Fruit fly (Drosophila melanogaster) whole organism, pupa: ENCODE measurements around the gene CG17751.

ENCODE experiments used
- CG10348 ChIP-seq: fragments of 200-800 bp; sonication (Bioruptor generic); IDR thresholded peaks from 2 replicates; pipeline ENCODE4 v1.3.6; 2022; ENCODE audit warnings: missing biosample characterization, missing genetic modification characterization
- CG12605 ChIP-seq: fragments of 200-800 bp; sonication (Bioruptor generic); IDR thresholded peaks from 2 replicates; pipeline ENCODE4 v1.3.6; 2022; ENCODE audit warnings: missing biosample characterization, missing genetic modification characterization
- CG13204 ChIP-seq: fragments of 200-800 bp; sonication (Bioruptor generic); optimal IDR thresholded peaks from 2 replicates; lab custom pipeline; 2018; ENCODE audit warnings: missing biosample characterization, mild to moderate bottlenecking, missing genetic modification characterization, moderate library complexity
- CG14655 ChIP-seq: fragments of 200-800 bp; sonication (Bioruptor generic); optimal IDR thresholded peaks from 3 replicates; lab custom pipeline; 2017; ENCODE audit warnings: mild to moderate bottlenecking, missing biosample characterization, missing genetic modification reagents, missing genetic modification characterization
- CG15710 ChIP-seq: fragments of 200-800 bp; sonication (Bioruptor generic); optimal IDR thresholded peaks from 2 replicates; lab custom pipeline; 2018; ENCODE audit warnings: missing biosample characterization, mild to moderate bottlenecking, missing genetic modification characterization, moderate library complexity
- CG17806 ChIP-seq: fragments of 200-800 bp; sonication (Bioruptor generic); optimal IDR thresholded peaks from 2 replicates; lab custom pipeline; 2018; ENCODE audit warnings: missing biosample characterization, mild to moderate bottlenecking, missing genetic modification characterization, moderate library complexity
- CG32121 ChIP-seq: fragments of 200-800 bp; sonication (Bioruptor generic); IDR thresholded peaks from 2 replicates; pipeline ENCODE4 v1.3.6; 2022; ENCODE audit warnings: missing biosample characterization, missing genetic modification characterization
- CG34367 ChIP-seq: fragments of 200-800 bp; sonication (Bioruptor generic); optimal IDR thresholded peaks from 2 replicates; lab custom pipeline; 2018; ENCODE audit warnings: missing biosample characterization, mild to moderate bottlenecking, missing genetic modification characterization
- CG4496 ChIP-seq: fragments of 200-800 bp; sonication (Bioruptor generic); IDR thresholded peaks from 3 replicates; pipeline ENCODE4 v1.3.6; 2022; ENCODE audit warnings: missing biosample characterization, missing genetic modification characterization
- CG8159 ChIP-seq: fragments of 200-800 bp; sonication (Bioruptor generic); optimal IDR thresholded peaks from 3 replicates; lab custom pipeline; 2018; ENCODE audit warnings: missing biosample characterization, mild to moderate bottlenecking, missing genetic modification characterization, moderate library complexity
- CG8301 ChIP-seq: fragments of 200-800 bp; sonication (Bioruptor generic); optimal IDR thresholded peaks from 2 replicates; lab custom pipeline; 2018; ENCODE audit warnings: missing biosample characterization, mild to moderate bottlenecking, missing genetic modification characterization
- CG9948 ChIP-seq: fragments of 200-800 bp; sonication (Bioruptor generic); optimal IDR thresholded peaks from 2 replicates; lab custom pipeline; 2018; ENCODE audit warnings: missing biosample characterization, mild to moderate bottlenecking, missing genetic modification characterization, moderate library complexity
- D1 ChIP-seq: fragments of 200-800 bp; sonication (Bioruptor generic); optimal IDR thresholded peaks from 2 replicates; lab custom pipeline; 2018; ENCODE audit warnings: missing biosample characterization, mild to moderate bottlenecking, missing genetic modification characterization, moderate library complexity
- EcR ChIP-seq: fragments of 200-800 bp; sonication (Bioruptor generic); optimal IDR thresholded peaks from 3 replicates; lab custom pipeline; 2019; ENCODE audit warnings: missing biosample characterization, missing genetic modification characterization, mild to moderate bottlenecking, moderate library complexity, missing genetic modification reagents
- Ets98B ChIP-seq: fragments of 200-800 bp; sonication (Bioruptor generic); IDR thresholded peaks from 2 replicates; pipeline ENCODE4 v1.3.6; 2022; ENCODE audit warnings: missing biosample characterization, missing genetic modification characterization
- Pif1A ChIP-seq: fragments of 200-800 bp; sonication (Bioruptor generic); optimal IDR thresholded peaks from 3 replicates; lab custom pipeline; 2016; ENCODE audit warnings: missing biosample characterization, missing genetic modification characterization
- Pif1B ChIP-seq: fragments of 200-800 bp; sonication (Bioruptor generic); optimal IDR thresholded peaks from 3 replicates; lab custom pipeline; 2016; ENCODE audit warnings: missing biosample characterization, missing genetic modification characterization
- Snoo ChIP-seq: fragments of 200-800 bp; sonication (Bioruptor generic); optimal IDR thresholded peaks from 3 replicates; lab custom pipeline; 2017; ENCODE audit warnings: missing biosample characterization, mild to moderate bottlenecking, missing genetic modification characterization, inconsistent platforms
- fd96Ca ChIP-seq: fragments of 200-800 bp; sonication (Bioruptor generic); IDR thresholded peaks from 3 replicates; pipeline ENCODE4 v1.3.6; 2022; ENCODE audit warnings: missing biosample characterization, missing genetic modification characterization
- gl ChIP-seq: fragments of 200-800 bp; sonication (Bioruptor generic); optimal IDR thresholded peaks from 2 replicates; lab custom pipeline; 2018; ENCODE audit warnings: missing biosample characterization, mild to moderate bottlenecking, missing genetic modification characterization
- rn ChIP-seq: fragments of 200-800 bp; sonication (Bioruptor generic); IDR thresholded peaks from 2 replicates; pipeline ENCODE4 v1.3.6; 2022; ENCODE audit warnings: missing biosample characterization, missing genetic modification characterization

Gene CG17751

dm6 chr3R:19612908-19613431 lies 5.9 kb downstream of the CG17751 start, which contains the start of gene CG16727:
CG16727 (plus strand) TSS chr3R:19613381.
- no peak for TF ChIP-seq fd96Ca (GFP tag; lab: Robert Waterston, UW)
- TF ChIP-seq Pif1B (GFP tag; lab: Kevin White, UChicago) = no peak
- no peak for TF ChIP-seq CG8159 (tag; lab: Kevin White, UChicago)
- TF ChIP-seq CG12605 (GFP tag; lab: Robert Waterston, UW) = no peak
- no peak for TF ChIP-seq CG14655
- no peak for TF ChIP-seq rn (GFP tag; lab: Robert Waterston, UW)
- TF ChIP-seq CG4496 (GFP tag; lab: Robert Waterston, UW) = no peak
- TF ChIP-seq CG8301 (tag; lab: Kevin White, UChicago) = no peak
- TF ChIP-seq CG34367 (tag; lab: Kevin White, UChicago) = no peak
- no peak for TF ChIP-seq CG32121 (GFP tag; lab: Robert Waterston, UW)

DNA sequence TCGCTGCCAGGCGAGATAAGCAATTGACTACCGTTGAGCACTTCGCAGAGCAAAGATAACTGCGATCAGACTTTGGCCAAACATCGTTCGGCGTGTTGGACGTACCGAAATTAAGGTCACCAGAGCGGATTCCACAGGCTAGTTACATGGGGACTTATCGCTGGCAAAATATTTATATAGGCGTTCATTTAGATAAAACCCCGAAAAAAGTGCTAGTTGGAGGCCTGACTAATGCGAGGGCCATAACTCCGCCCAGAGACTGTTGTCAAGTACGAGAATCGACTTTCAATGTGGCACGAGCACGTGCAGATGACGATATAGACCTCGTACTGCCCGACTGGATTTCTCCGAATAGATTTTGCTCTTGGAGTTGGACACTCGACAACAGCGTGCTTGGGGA lies 12.9 kb downstream of the CG17751 start:
- no peak for TF ChIP-seq rn (GFP tag; lab: Robert Waterston, UW)
- no peak for TF ChIP-seq Pif1A (GFP tag; lab: Kevin White, UChicago)
- TF ChIP-seq CG4496 (GFP tag; lab: Robert Waterston, UW) = 0 out of 3 replicates have a peak, but pooled peaks have one; percentile 43

DNA sequence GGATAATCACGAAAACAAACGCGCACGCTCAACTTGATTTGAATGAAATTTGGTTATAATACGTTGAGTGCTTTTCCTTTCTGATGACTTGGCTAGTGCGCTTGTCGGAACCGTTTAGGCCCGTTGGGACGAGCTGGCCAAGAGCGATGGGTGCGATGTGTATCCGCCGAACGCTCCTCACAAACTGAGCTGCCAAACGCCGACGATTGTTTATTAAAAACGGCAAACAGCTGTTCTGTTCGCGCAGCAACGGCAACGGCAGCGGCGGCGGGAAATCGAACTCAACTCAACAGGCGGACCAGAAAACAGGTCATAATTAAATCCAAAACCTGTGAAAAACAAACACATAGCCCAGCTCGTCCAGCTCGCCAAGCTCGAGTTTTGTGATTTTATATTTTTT lies 13.9 kb downstream of the CG17751 start:
- TF ChIP-seq gl (tag; lab: Kevin White, UChicago) (no peak), CG15710 (tag; lab: Kevin White, UChicago) (no peak), CG4496 (GFP tag; lab: Robert Waterston, UW) (no peak), CG10348 (GFP tag; lab: Robert Waterston, UW) (no peak), D1 (tag; lab: Kevin White, UChicago) (no peak), Ets98B (GFP tag; lab: Robert Waterston, UW) (no peak), CG12605 (GFP tag; lab: Robert Waterston, UW) (no peak), CG8159 (tag; lab: Kevin White, UChicago) (no peak)

DNA sequence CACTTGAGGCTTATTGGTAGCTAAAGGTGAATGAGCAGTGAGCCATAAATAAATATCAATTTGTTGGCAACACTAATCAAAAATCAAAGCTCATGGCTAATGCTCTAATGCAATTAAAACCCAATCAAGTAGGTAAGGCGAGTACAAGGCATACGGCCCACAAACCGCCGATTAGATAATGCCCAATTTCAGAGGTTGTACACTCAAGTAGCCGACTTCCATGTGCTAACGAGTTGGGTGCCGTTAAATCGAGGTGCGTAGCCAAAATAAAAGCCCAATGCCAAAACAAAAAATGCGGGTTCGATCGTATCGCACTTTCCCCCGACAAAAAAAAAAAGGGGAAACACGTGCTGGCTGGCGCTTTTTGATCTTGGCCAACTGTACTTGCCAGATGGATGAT lies 15.0 kb downstream of the CG17751 start:
- TF ChIP-seq fd96Ca (GFP tag; lab: Robert Waterston, UW) (no peak), CG13204 (GFP tag; lab: Kevin White, UChicago) (no peak), Pif1A (GFP tag; lab: Kevin White, UChicago) (no peak), CG9948 (tag; lab: Kevin White, UChicago) (no peak), CG8159 (tag; lab: Kevin White, UChicago) (no peak), rn (GFP tag; lab: Robert Waterston, UW) (no peak), D1 (tag; lab: Kevin White, UChicago) (no peak), CG14655 (no peak)

DNA sequence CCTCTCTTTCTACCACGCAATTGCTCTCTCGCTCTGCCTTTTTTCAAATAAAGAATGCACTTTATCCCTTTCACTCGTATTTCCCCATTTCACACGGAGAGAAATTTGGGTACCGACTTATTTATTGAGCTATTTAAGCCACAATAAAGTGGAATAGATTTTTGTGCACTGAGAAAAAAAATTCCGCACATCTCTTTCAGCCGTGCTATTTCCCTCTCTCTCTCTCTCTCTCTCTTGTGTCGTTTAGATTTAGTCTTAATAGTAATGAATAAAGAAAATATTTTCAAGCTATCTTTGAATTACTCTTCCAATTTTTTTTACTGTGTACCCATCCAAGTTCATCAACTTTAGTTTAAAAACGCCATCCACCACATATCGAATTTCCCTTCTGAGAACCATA lies 16.6 kb downstream of the CG17751 start:
- TF ChIP-seq CG32121 (GFP tag; lab: Robert Waterston, UW) = peak; percentile 55
- peak; percentile 67 for TF ChIP-seq CG8159 (tag; lab: Kevin White, UChicago)
- TF ChIP-seq Pif1A (GFP tag; lab: Kevin White, UChicago) = peak; percentile 80
- peak; percentile 76 for TF ChIP-seq CG4496 (GFP tag; lab: Robert Waterston, UW)
- TF ChIP-seq CG10348 (GFP tag; lab: Robert Waterston, UW) = no peak
- peak; percentile 57 for TF ChIP-seq Pif1B (GFP tag; lab: Kevin White, UChicago)
- peak; percentile 57 for TF ChIP-seq CG17806 (tag; lab: Kevin White, UChicago)
- peak; percentile 61 for TF ChIP-seq EcR (GFP tag; lab: Kevin White, UChicago)
- TF ChIP-seq CG8301 (tag; lab: Kevin White, UChicago) = peak; percentile 68
- TF ChIP-seq CG9948 (tag; lab: Kevin White, UChicago) = peak; percentile 62
- TF ChIP-seq fd96Ca (GFP tag; lab: Robert Waterston, UW) = peak; percentile 76
- TF ChIP-seq gl (tag; lab: Kevin White, UChicago) = no peak
- TF ChIP-seq Snoo (tag; lab: Kevin White, UChicago) = peak; percentile 62
- peak; percentile 65 for TF ChIP-seq Ets98B (GFP tag; lab: Robert Waterston, UW)
- peak; percentile 6 for TF ChIP-seq CG13204 (GFP tag; lab: Kevin White, UChicago)
- TF ChIP-seq D1 (tag; lab: Kevin White, UChicago) = no peak
- TF ChIP-seq CG34367 (tag; lab: Kevin White, UChicago) = peak; percentile 57
- TF ChIP-seq CG14655 = peak; percentile 76
- peak; percentile 65 for TF ChIP-seq CG15710 (tag; lab: Kevin White, UChicago)
- TF ChIP-seq CG12605 (GFP tag; lab: Robert Waterston, UW) = peak; percentile 51; the same call in 1 of the 2 replicates
- peak; percentile 44; the same call in 1 of the 2 replicates for TF ChIP-seq rn (GFP tag; lab: Robert Waterston, UW)
- TF ChIP-seq, all 21 proteins: peak for 18

DNA sequence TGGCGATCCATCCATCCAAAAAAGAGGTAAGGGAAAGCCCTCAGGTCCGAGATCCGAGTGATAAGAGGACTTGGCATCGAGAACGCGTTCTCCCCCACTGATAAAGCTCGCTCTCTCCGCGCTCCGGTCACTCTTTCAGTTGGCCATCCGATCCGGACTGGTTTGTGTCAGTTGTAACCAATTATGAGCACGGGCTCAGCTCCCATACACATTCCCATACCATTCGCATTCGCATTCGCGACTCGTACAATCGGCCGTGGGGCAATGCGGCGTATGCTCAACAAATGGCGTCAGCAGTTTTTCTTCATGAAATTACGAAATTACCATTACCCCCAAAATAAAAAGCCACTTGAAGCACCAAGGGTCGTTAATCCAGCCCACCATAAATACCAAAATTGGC lies 17.4 kb downstream of the CG17751 start:
- TF ChIP-seq CG34367 (tag; lab: Kevin White, UChicago) (no peak), CG12605 (GFP tag; lab: Robert Waterston, UW) (no peak), Ets98B (GFP tag; lab: Robert Waterston, UW) (no peak), CG10348 (GFP tag; lab: Robert Waterston, UW) (no peak), Snoo (tag; lab: Kevin White, UChicago) (no peak), CG32121 (GFP tag; lab: Robert Waterston, UW) (no peak), CG4496 (GFP tag; lab: Robert Waterston, UW) (0 out of 3 replicates have a peak, but pooled peaks have one; percentile 19)
